Fruit fly (Drosophila melanogaster) whole organism, pupa: ENCODE results near the gene Spn38F.

Experiments
- CG12605 ChIP-seq: fragments of 200-800 bp; sonication (Bioruptor generic); IDR thresholded peaks from 2 replicates; pipeline ENCODE4 v1.3.6; 2022; ENCODE audit warnings: missing biosample characterization, missing genetic modification characterization
- CG15710 ChIP-seq: fragments of 200-800 bp; sonication (Bioruptor generic); optimal IDR thresholded peaks from 2 replicates; lab custom pipeline; 2018; ENCODE audit warnings: missing biosample characterization, mild to moderate bottlenecking, missing genetic modification characterization, moderate library complexity
- Snoo ChIP-seq: fragments of 200-800 bp; sonication (Bioruptor generic); optimal IDR thresholded peaks from 3 replicates; lab custom pipeline; 2017; ENCODE audit warnings: missing biosample characterization, mild to moderate bottlenecking, missing genetic modification characterization, inconsistent platforms

DNA sequence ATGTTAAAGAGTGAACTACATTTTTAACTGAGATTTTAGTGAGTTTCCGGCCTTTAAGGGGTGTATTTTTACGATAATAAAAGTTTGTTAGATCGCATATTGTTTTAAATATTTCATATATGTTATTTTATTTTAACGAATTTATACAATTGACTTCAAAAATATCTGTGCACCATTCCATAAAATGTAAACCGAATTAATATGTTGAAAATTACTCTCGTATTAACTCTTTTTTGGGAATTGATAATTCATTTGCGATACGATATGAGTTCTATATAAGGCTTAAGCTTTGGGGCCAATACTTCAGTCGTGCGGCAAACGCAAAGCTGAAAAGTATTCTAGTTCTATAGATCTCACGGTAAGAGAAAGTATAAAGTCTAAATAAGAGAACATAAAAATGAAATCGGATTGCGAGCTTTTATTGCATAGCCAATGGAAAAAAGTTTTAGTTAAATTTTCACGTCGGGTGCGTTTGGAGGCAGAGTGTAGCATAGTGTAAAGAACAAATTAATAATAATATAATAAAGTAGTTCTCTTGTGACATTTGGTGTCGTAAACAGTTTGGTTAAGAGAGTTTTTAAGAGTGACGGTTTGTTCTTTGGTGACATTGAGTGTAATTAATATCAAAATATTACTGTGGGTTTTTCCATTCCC lies 13.5 kb downstream of the Spn38F start:
- TF ChIP-seq CG12605 (GFP tag; lab: Robert Waterston, UW) (no peak), CG15710 (no peak), Snoo (tag; lab: Kevin White, UChicago) (no peak)
